Fruit fly (Drosophila melanogaster) whole organism, pupa: ENCODE measurements around the gene CG5160.

ENCODE experiments used
- CG10348 ChIP-seq: fragments of 200-800 bp; sonication (Bioruptor generic); IDR thresholded peaks from 2 replicates; pipeline ENCODE4 v1.3.6; 2022; ENCODE audit warnings: missing biosample characterization, missing genetic modification characterization
- CG12605 ChIP-seq: fragments of 200-800 bp; sonication (Bioruptor generic); IDR thresholded peaks from 2 replicates; pipeline ENCODE4 v1.3.6; 2022; ENCODE audit warnings: missing biosample characterization, missing genetic modification characterization
- CG13204 ChIP-seq: fragments of 200-800 bp; sonication (Bioruptor generic); optimal IDR thresholded peaks from 2 replicates; lab custom pipeline; 2018; ENCODE audit warnings: missing biosample characterization, mild to moderate bottlenecking, missing genetic modification characterization, moderate library complexity
- CG14655 ChIP-seq: fragments of 200-800 bp; sonication (Bioruptor generic); optimal IDR thresholded peaks from 3 replicates; lab custom pipeline; 2017; ENCODE audit warnings: mild to moderate bottlenecking, missing biosample characterization, missing genetic modification reagents, missing genetic modification characterization
- CG34367 ChIP-seq: fragments of 200-800 bp; sonication (Bioruptor generic); optimal IDR thresholded peaks from 2 replicates; lab custom pipeline; 2018; ENCODE audit warnings: missing biosample characterization, mild to moderate bottlenecking, missing genetic modification characterization
- CG4496 ChIP-seq: fragments of 200-800 bp; sonication (Bioruptor generic); IDR thresholded peaks from 3 replicates; pipeline ENCODE4 v1.3.6; 2022; ENCODE audit warnings: missing biosample characterization, missing genetic modification characterization
- CG8301 ChIP-seq: fragments of 200-800 bp; sonication (Bioruptor generic); optimal IDR thresholded peaks from 2 replicates; lab custom pipeline; 2018; ENCODE audit warnings: missing biosample characterization, mild to moderate bottlenecking, missing genetic modification characterization
- Ets98B ChIP-seq: fragments of 200-800 bp; sonication (Bioruptor generic); IDR thresholded peaks from 2 replicates; pipeline ENCODE4 v1.3.6; 2022; ENCODE audit warnings: missing biosample characterization, missing genetic modification characterization
- Pif1B ChIP-seq: fragments of 200-800 bp; sonication (Bioruptor generic); optimal IDR thresholded peaks from 3 replicates; lab custom pipeline; 2016; ENCODE audit warnings: missing biosample characterization, missing genetic modification characterization
- Snoo ChIP-seq: fragments of 200-800 bp; sonication (Bioruptor generic); optimal IDR thresholded peaks from 3 replicates; lab custom pipeline; 2017; ENCODE audit warnings: missing biosample characterization, mild to moderate bottlenecking, missing genetic modification characterization, inconsistent platforms
- fd96Ca ChIP-seq: fragments of 200-800 bp; sonication (Bioruptor generic); IDR thresholded peaks from 3 replicates; pipeline ENCODE4 v1.3.6; 2022; ENCODE audit warnings: missing biosample characterization, missing genetic modification characterization
- gl ChIP-seq: fragments of 200-800 bp; sonication (Bioruptor generic); optimal IDR thresholded peaks from 2 replicates; lab custom pipeline; 2018; ENCODE audit warnings: missing biosample characterization, mild to moderate bottlenecking, missing genetic modification characterization

DNA sequence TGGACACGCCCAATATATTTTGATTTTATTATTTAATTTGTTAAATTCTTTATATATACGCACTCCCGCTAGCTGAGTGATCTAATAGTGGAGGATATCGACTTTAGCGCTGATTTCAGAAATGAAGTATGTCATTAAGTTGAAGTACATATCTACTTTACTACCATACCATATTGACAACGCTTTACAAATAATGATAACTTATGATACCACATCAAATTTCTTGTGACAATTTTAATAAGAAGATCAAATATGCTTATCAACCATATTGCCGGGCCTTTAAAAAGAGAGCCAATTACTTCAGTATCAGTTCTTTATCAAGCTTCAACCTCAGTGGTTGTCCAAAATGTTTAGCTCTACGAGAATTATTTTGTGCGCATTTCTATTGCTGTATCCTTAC is 12.1 kb upstream of the CG5160 start, which contains the start of gene CG15818:
- TF ChIP-seq CG8301 (tag; lab: Kevin White, UChicago) (no peak), CG13204 (GFP tag; lab: Kevin White, UChicago) (no peak), Pif1B (GFP tag; lab: Kevin White, UChicago) (no peak), CG34367 (tag; lab: Kevin White, UChicago) (no peak), Snoo (tag; lab: Kevin White, UChicago) (no peak), CG4496 (GFP tag; lab: Robert Waterston, UW) (no peak), gl (tag; lab: Kevin White, UChicago) (no peak), CG14655 (GFP tag; lab: Kevin White, UChicago) (no peak), CG10348 (GFP tag; lab: Robert Waterston, UW) (no peak), fd96Ca (GFP tag; lab: Robert Waterston, UW) (no peak), Ets98B (GFP tag; lab: Robert Waterston, UW) (no peak), CG12605 (GFP tag; lab: Robert Waterston, UW) (no peak)
